Worm (Caenorhabditis elegans) whole organism, young adult: ENCODE measurements around the gene iffb-1.

ENCODE experiments used
- efl-1 ChIP-seq: fragments of 150-350 bp; optimal IDR thresholded peaks from 2 replicates; lab custom pipeline; 2014; ENCODE audit warnings: missing biosample characterization, missing genetic modification reagents, missing genetic modification characterization
- lin-54 ChIP-seq: fragments of 200-800 bp; sonication (Bioruptor generic); optimal IDR thresholded peaks from 2 replicates; lab custom pipeline; 2018; ENCODE audit warnings: mild to moderate bottlenecking, missing genetic modification characterization, missing compliant biosample characterization
- rcor-1 ChIP-seq: fragments of 200-800 bp; sonication (Bioruptor generic); IDR thresholded peaks from 2 replicates; pipeline ENCODE4 v1.3.6; 2022; ENCODE audit warnings: missing genetic modification reagents, missing genetic modification characterization, missing compliant biosample characterization
- sdz-38 ChIP-seq: sonication (generic microtip); optimal IDR thresholded peaks from 2 replicates; lab custom pipeline; 2016; ENCODE audit warnings: missing genotype, missing genetic modification characterization, missing compliant biosample characterization

ce11 chrIII:2316439-2316838 lies 2.2 kb downstream of the iffb-1 start:
- no peak for TF ChIP-seq lin-54 (GFP tag; lab: Kevin White, UChicago)
- TF ChIP-seq sdz-38 (tag; lab: Kevin White, UChicago) = no peak
- no peak for TF ChIP-seq rcor-1
- TF ChIP-seq efl-1 (GFP tag; lab: Kevin White, UChicago) = no peak
